Fruit fly (Drosophila melanogaster): Measurements from ENCODE around the gene CG11892.
A peak's percentile ranks its signal among the peaks of the same experiment; 100 is the strongest.

CG11892 gene

DNA sequence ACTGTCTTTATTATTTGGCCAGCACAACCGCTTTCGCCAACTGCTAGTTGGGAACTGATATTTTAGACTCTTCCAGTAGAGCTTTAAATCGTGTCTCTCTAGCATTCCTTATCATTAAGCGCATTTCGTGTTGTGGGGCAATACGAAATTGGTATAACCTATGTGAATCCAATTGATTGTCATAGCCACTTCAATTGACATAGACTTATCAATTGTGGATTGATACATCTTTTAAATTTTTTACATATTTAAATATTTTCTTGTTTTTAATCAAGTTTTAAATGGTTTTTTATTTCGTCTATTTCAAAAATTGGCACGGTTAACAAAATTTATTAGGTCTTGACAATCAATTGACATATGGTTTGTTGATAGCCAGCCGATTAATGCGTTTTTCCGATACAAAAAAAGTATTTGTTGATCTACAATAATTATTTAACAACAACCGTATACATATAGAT, 18.2 kb downstream of the CG11892 start, which contains the start of gene CG31288:
TSS of gene CG31288 (minus strand) at position 51 of the 458 bp plus-strand sequence.
- TF ChIP-seq cnc (optimal IDR thresholded peaks at IDR 0.05) (no peak), toe (GFP tag; optimal IDR thresholded peaks at IDR 0.05) (no peak), CG7045 (GFP tag; optimal IDR thresholded peaks at IDR 0.05) (no peak), kay (GFP tag; ENCODE audit: borderline replicate concordance) (peak; percentile 90), Clk (GFP tag; optimal IDR thresholded peaks at IDR 0.05) (no peak), Crg-1 (GFP tag; optimal IDR thresholded peaks at IDR 0.05) (no peak), CG12768 (GFP tag; optimal IDR thresholded peaks at IDR 0.05) (no peak), CG5204 (GFP tag; optimal IDR thresholded peaks at IDR 0.05) (no peak)

DNA sequence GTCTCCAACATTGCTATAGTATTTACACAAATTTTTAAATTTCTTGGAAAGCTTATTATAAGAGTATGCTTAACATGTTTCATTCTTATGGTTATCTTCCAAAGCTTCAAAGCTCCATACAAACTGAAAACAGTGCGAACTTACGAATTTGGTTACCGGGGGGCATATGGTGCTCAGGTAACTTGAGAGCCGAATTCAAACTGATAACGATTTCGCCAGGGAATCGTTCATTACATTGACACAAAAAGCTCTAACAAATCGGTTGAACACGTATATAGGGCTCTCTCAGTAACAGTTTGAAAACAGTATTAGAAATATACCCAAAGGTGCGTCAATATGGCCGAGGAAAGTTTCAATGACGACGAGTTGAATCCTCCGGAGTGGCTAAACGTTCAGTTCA, 19.2 kb downstream of the CG11892 start, which contains the start of gene CG13659:
TSS of gene CG13659 (plus strand) at position 317 of the 400 bp plus-strand sequence.
- peak; percentile 46 for TF ChIP-seq kay (GFP tag; ENCODE audit: borderline replicate concordance)
- no peak for TF ChIP-seq ovo (GFP tag; optimal IDR thresholded peaks at IDR 0.05)
- TF ChIP-seq CG14711 (tag; optimal IDR thresholded peaks at IDR 0.05), result no peak

DNA sequence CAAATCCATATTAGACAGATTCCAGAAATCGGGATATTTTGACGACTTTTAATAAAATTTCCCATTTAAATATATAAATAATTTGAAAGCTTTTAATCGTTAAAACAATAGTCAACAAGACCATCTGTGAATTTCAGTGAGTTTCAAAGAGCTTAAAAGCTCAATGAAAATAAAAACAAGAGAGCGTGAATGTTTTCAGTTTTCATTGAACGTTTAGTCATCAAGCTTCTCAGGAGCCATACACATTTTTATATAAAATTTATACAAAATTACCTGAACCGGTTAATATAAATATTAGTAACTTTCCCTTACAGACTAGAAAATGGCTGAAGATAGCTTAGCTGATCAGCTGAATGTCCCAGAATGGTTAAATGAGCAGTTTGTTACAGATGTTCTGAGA, 20.9 kb downstream of the CG11892 start, which contains the start of gene CG31370:
TSS of gene CG31370 (plus strand) at position 226 of the 400 bp plus-strand sequence.
- peak; percentile 93 for TF ChIP-seq kay (GFP tag; ENCODE audit: borderline replicate concordance)
- TF ChIP-seq cic (GFP tag; optimal IDR thresholded peaks at IDR 0.05), result peak; percentile 26
- no peak for TF ChIP-seq CG12768 (GFP tag; optimal IDR thresholded peaks at IDR 0.05)

DNA sequence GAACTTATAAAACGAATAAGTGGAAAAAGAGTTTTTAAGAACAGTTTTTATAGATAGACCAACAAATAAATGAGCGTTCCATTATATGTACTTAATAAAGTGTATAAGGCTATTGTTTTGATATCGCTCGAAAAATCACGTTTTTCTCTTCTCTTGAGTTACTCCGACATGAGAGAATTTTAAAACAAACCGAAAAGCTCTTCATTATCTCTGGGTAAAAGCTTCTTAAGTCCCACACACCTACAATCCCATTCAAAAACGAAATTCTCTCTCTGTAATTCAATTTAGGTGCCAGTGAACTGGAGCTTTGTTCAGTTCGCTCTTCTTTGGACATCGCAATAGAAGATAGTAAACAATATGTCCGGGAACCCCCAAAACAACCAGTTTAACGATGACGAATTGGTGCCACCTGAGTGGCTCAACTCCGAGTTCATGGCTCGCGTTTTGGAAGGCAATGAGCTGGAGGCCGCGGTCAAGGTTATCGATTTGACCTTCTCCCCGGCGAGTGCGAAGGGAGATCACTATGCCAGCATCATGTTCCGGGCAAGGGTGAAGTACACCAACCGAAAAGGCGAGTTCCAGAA, 22.6 kb downstream of the CG11892 start, which contains the start of gene CG31436:
TSS of gene CG31436 (plus strand) at position 281 of the 584 bp plus-strand sequence.
- TF ChIP-seq toe (GFP tag; optimal IDR thresholded peaks at IDR 0.05) (no peak), Crg-1 (GFP tag; optimal IDR thresholded peaks at IDR 0.05) (no peak), bab1 (GFP tag; optimal IDR thresholded peaks at IDR 0.05) (no peak), cnc (optimal IDR thresholded peaks at IDR 0.05) (no peak), ovo (GFP tag; optimal IDR thresholded peaks at IDR 0.05) (no peak), CG14711 (tag; optimal IDR thresholded peaks at IDR 0.05) (no peak), CG12768 (GFP tag; optimal IDR thresholded peaks at IDR 0.05) (no peak), CG33017 (tag; optimal IDR thresholded peaks at IDR 0.05) (no peak), kay (GFP tag; ENCODE audit: borderline replicate concordance) (peak; percentile 84), Mnt (GFP tag; optimal IDR thresholded peaks at IDR 0.05) (no peak), cic (GFP tag; optimal IDR thresholded peaks at IDR 0.05) (peak; percentile 62), pad (GFP tag; optimal IDR thresholded peaks at IDR 0.05) (no peak)

DNA sequence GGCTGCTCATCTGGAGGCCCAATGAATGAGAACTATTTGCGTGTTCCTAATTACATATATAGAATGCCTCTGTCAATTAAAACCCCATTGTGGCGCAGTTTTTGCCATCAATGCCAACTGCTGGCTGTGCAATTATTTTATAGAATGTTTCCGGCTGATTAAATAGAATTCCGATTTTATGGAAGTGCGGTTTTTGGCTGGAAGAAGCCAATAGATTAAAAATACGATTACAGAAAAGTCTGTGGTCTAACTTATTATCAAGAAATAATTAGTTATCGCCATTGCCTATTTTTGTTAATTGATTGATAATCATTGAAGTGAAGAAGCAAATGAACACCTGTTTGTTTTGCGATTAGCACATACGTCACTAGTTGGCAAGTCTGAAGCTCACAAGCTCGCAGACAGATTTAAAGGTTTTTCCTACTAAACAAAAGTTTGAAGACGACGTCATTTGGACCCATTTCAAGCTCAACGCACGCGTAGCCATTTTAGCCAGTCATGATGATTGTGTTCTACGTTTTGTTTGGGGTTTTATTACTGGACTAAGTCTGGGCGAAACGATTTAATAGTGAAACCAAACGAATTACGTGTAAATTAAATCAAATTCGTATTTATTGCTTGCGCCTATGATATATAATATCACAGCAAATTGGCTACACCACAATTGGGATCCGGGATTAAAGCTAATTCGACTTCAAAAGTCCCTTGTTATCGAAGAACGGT, 24.6 kb downstream of the CG11892 start:
- no peak for TF ChIP-seq pad (GFP tag; optimal IDR thresholded peaks at IDR 0.05)
- TF ChIP-seq CG7045 (GFP tag; optimal IDR thresholded peaks at IDR 0.05), result no peak
- TF ChIP-seq CG7101 (tag; optimal IDR thresholded peaks at IDR 0.05), result no peak
- peak; percentile 95 for TF ChIP-seq kay (GFP tag; ENCODE audit: borderline replicate concordance)
- TF ChIP-seq ovo (GFP tag; optimal IDR thresholded peaks at IDR 0.05), result no peak
- no peak for TF ChIP-seq Crg-1 (GFP tag; optimal IDR thresholded peaks at IDR 0.05)
- TF ChIP-seq bab1 (GFP tag; optimal IDR thresholded peaks at IDR 0.05), result no peak
- peak; percentile 73 for TF ChIP-seq cic (GFP tag; optimal IDR thresholded peaks at IDR 0.05)
- TF ChIP-seq CG11617 (GFP tag; optimal IDR thresholded peaks at IDR 0.05), result no peak
- TF ChIP-seq CG14711 (tag; optimal IDR thresholded peaks at IDR 0.05), result no peak
- no peak for TF ChIP-seq CG5204 (GFP tag; optimal IDR thresholded peaks at IDR 0.05)
- no peak for TF ChIP-seq CG33017 (tag; optimal IDR thresholded peaks at IDR 0.05)
- peak; percentile 54 to 91 for TF ChIP-seq cnc (optimal IDR thresholded peaks at IDR 0.05)
- TF ChIP-seq CG12768 (GFP tag; optimal IDR thresholded peaks at IDR 0.05), result peak; percentile 23
- no peak for TF ChIP-seq Clk (GFP tag; optimal IDR thresholded peaks at IDR 0.05)
- no peak for TF ChIP-seq Hr96 (GFP tag; optimal IDR thresholded peaks at IDR 0.05)
- no peak for TF ChIP-seq Mnt (GFP tag; optimal IDR thresholded peaks at IDR 0.05)
- no peak for TF ChIP-seq toe (GFP tag; optimal IDR thresholded peaks at IDR 0.05)
- no peak for TF ChIP-seq CG1620 (GFP tag; optimal IDR thresholded peaks at IDR 0.05)
- TF ChIP-seq tj (GFP tag; optimal IDR thresholded peaks at IDR 0.05), result peak; percentile 28

DNA sequence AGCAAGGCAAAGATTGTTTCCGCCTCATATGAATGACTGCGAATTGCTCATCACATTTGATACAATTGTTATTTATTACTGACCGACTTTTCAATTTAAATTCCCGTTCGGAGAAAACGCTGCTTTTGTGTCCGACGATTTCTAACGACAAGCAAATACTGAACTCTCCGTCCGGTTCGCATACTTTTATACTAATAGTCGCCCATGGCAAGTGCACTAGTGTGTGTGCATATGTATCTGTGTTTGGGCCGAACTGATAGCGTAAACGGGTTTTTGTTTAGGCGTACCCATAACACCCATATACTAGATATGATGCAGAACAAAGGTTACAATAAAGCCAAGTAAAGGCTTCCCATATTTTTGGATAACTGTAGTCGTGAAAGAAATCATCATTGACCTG, 26.9 kb downstream of the CG11892 start, which contains the start of gene CG10550:
TSS of gene CG10550 (minus strand) at position 164 of the 400 bp plus-strand sequence.
- peak; percentile 61 for TF ChIP-seq CG12768 (GFP tag; optimal IDR thresholded peaks at IDR 0.05)
- TF ChIP-seq Mnt (GFP tag; optimal IDR thresholded peaks at IDR 0.05), result peak; percentile 33
- no peak for TF ChIP-seq cnc (optimal IDR thresholded peaks at IDR 0.05)
- TF ChIP-seq CG7101 (tag; optimal IDR thresholded peaks at IDR 0.05), result no peak
- peak; percentile 1 for TF ChIP-seq Hr96 (GFP tag; optimal IDR thresholded peaks at IDR 0.05)
- peak; percentile 46 for TF ChIP-seq cic (GFP tag; optimal IDR thresholded peaks at IDR 0.05)

DNA sequence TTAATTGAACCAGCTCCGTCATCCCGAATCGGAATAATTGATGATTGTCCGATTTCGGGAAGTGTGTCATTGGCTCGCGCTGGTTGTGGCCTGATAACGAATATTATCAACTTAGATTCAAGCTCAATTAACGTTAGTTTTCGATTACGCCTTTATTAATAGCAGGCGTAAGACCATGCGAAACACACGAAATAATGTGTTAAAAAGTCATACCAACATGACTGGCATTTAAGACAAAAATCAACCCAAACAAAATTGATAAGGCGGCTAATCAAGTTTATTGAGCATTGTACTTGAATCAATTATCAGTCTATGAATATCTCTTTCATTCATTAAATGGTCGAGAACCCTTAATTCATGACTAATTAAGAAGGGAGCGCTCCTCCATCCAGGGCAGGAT, 27.8 kb downstream of the CG11892 start:
- TF ChIP-seq CG33017 (tag; optimal IDR thresholded peaks at IDR 0.05) (no peak), Clk (GFP tag; optimal IDR thresholded peaks at IDR 0.05) (no peak), CG7045 (GFP tag; optimal IDR thresholded peaks at IDR 0.05) (no peak), cic (GFP tag; optimal IDR thresholded peaks at IDR 0.05) (peak; percentile 5)

Measured in whole organism, adult.